Worm (Caenorhabditis elegans) whole organism, L3 larva: ENCODE measurements around the gene T21E8.7.

Source experiments
- aly-2 ChIP-seq: fragments of 150-350 bp; optimal IDR thresholded peaks from 2 replicates; lab custom pipeline; 2014; ENCODE audit warnings: missing biosample characterization, missing genetic modification characterization
- ceh-82 ChIP-seq: fragments of 150-350 bp; optimal IDR thresholded peaks from 2 replicates; lab custom pipeline; 2014; ENCODE audit warnings: missing biosample characterization, missing genetic modification characterization
- fos-1 ChIP-seq: fragments of 150-350 bp; optimal IDR thresholded peaks from 2 replicates; lab custom pipeline; 2014; ENCODE audit warnings: missing biosample characterization, missing genetic modification characterization
- hmg-11 ChIP-seq: sonication (generic microtip); optimal IDR thresholded peaks from 2 replicates; lab custom pipeline; 2016; ENCODE audit warnings: missing genetic modification characterization, missing compliant biosample characterization
- nhr-11 ChIP-seq: fragments of 150-350 bp; optimal IDR thresholded peaks from 2 replicates; lab custom pipeline; 2014; ENCODE audit warnings: missing biosample characterization, missing genetic modification characterization
- nhr-12 ChIP-seq: fragments of 150-350 bp; optimal IDR thresholded peaks from 2 replicates; lab custom pipeline; 2014; ENCODE audit warnings: missing biosample characterization, missing genetic modification characterization
- nhr-28 ChIP-seq: fragments of 150-350 bp; optimal IDR thresholded peaks from 2 replicates; lab custom pipeline; 2014; ENCODE audit warnings: missing biosample characterization, missing genetic modification characterization
- nhr-67 ChIP-seq: fragments of 150-350 bp; optimal IDR thresholded peaks from 2 replicates; lab custom pipeline; 2014; ENCODE audit warnings: missing biosample characterization, missing genetic modification characterization
- nhr-76 ChIP-seq: fragments of 150-350 bp; sonication (generic microtip); optimal IDR thresholded peaks from 5 replicates; lab custom pipeline; 2014; ENCODE audit warnings: missing biosample characterization, missing genetic modification characterization
- pha-4 ChIP-seq: fragments of 150-350 bp; optimal IDR thresholded peaks from 2 replicates; lab custom pipeline; 2014; ENCODE audit warnings: missing biosample characterization, missing genetic modification reagents, missing genetic modification characterization
- pqm-1 ChIP-seq: fragments of 150-350 bp; optimal IDR thresholded peaks from 2 replicates; lab custom pipeline; 2017; ENCODE audit warnings: missing biosample characterization, missing genetic modification characterization, inconsistent platforms
- unc-62 ChIP-seq: fragments of 150-350 bp; sonication (generic microtip); optimal IDR thresholded peaks from 4 replicates; lab custom pipeline; 2014; ENCODE audit warnings: missing biosample characterization, missing genetic modification reagents, missing genetic modification characterization
- ztf-11 ChIP-seq: fragments of 150-350 bp; optimal IDR thresholded peaks from 2 replicates; lab custom pipeline; 2014; ENCODE audit warnings: missing biosample characterization, missing genetic modification characterization

DNA sequence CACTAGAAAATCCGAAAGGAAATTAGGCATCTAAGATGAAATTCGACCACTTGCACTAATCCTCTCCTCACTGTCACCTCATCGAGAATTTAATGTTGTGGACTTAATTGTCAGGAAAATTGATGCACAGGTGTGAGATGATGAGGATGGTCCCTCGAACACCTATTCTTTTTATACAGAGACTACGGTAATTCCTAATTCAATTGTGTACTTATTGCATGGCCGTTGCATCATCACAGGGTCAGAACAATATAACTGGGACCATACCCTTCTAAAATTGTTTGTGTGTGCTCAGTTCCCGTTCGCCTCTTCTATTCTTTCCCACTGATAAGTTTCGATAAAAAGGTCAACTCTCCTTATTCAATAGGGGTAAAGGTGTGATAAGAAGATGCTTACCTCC is 39.2 kb upstream of the T21E8.7 start:
- TF ChIP-seq ztf-11 (tag; lab: Kevin White, UChicago) (no peak), unc-62 (GFP tag; lab: Kevin White, UChicago) (no peak), nhr-12 (tag; lab: Kevin White, UChicago) (no peak), nhr-11 (tag; lab: Kevin White, UChicago) (no peak), pqm-1 (tag; lab: Kevin White, UChicago) (no peak), hmg-11 (no peak), pha-4 (no peak), aly-2 (tag; lab: Kevin White, UChicago) (no peak), ceh-82 (no peak), nhr-28 (no peak), fos-1 (tag; lab: Kevin White, UChicago) (no peak), nhr-67 (no peak), nhr-76 (tag; lab: Kevin White, UChicago) (no peak)
